Worm (Caenorhabditis elegans) whole organism, L2 larva: ENCODE data around the gene C55A6.10.
A peak's percentile ranks its signal among the peaks of the same experiment; 100 is the strongest.

Source experiments
- C34F6.9 ChIP-seq: fragments of 150-350 bp; optimal IDR thresholded peaks from 2 replicates; lab custom pipeline; 2014; ENCODE audit warnings: missing biosample characterization, missing genetic modification characterization
- F13H6.1 ChIP-seq: sonication (generic microtip); optimal IDR thresholded peaks from 2 replicates; lab custom pipeline; 2016; ENCODE audit warnings: missing genetic modification characterization, missing compliant biosample characterization
- R02D3.7 ChIP-seq: fragments of 150-350 bp; optimal IDR thresholded peaks from 2 replicates; lab custom pipeline; 2014; ENCODE audit warnings: missing biosample characterization, missing genetic modification characterization
- Y55F3AM.14 ChIP-seq: fragments of 200-800 bp; sonication (Bioruptor generic); optimal IDR thresholded peaks from 2 replicates; lab custom pipeline; 2018; ENCODE audit warnings: mild to moderate bottlenecking, missing genetic modification characterization, missing compliant biosample characterization
- alr-1 ChIP-seq: fragments of 150-350 bp; optimal IDR thresholded peaks from 2 replicates; lab custom pipeline; 2014; ENCODE audit warnings: missing biosample characterization, missing genetic modification characterization
- blmp-1 ChIP-seq: sonication (generic microtip); optimal IDR thresholded peaks from 2 replicates; lab custom pipeline; 2017; ENCODE audit warnings: missing genetic modification characterization, mild to moderate bottlenecking, missing compliant biosample characterization, antibody characterized with exemption, moderate library complexity; ENCODE audit not compliant: insufficient read depth
- ceh-82 ChIP-seq: fragments of 150-350 bp; optimal IDR thresholded peaks from 2 replicates; lab custom pipeline; 2014; ENCODE audit warnings: missing biosample characterization, missing genetic modification characterization
- crh-2 ChIP-seq: sonication (generic microtip); optimal IDR thresholded peaks from 2 replicates; lab custom pipeline; 2017; ENCODE audit warnings: missing biosample characterization, missing genetic modification characterization
- dmd-4 ChIP-seq: sonication (generic microtip); optimal IDR thresholded peaks from 2 replicates; lab custom pipeline; 2017; ENCODE audit warnings: missing biosample characterization, missing genetic modification characterization
- egl-27 ChIP-seq: sonication (generic microtip); optimal IDR thresholded peaks from 3 replicates; lab custom pipeline; 2017; ENCODE audit warnings: missing biosample characterization, missing genetic modification reagents, missing genetic modification characterization
- elt-1 ChIP-seq: fragments of 150-350 bp; optimal IDR thresholded peaks from 2 replicates; lab custom pipeline; 2014; ENCODE audit warnings: missing biosample characterization, missing genetic modification characterization
- fos-1 ChIP-seq: fragments of 150-350 bp; optimal IDR thresholded peaks from 2 replicates; lab custom pipeline; 2014; ENCODE audit warnings: missing biosample characterization, missing genetic modification characterization
- gmeb-1 ChIP-seq: fragments of 150-350 bp; optimal IDR thresholded peaks from 2 replicates; lab custom pipeline; 2014; ENCODE audit warnings: missing biosample characterization, missing genetic modification characterization
- lin-13 ChIP-seq: fragments of 150-350 bp; optimal IDR thresholded peaks from 2 replicates; lab custom pipeline; 2014; ENCODE audit warnings: missing biosample characterization, missing genetic modification reagents, missing genetic modification characterization
- lin-39 ChIP-seq: fragments of 150-350 bp; optimal IDR thresholded peaks from 2 replicates; lab custom pipeline; 2014; ENCODE audit warnings: missing biosample characterization, missing genetic modification reagents, missing genetic modification characterization
- lsy-2 ChIP-seq, 2 experiments: fragments of 150-350 bp in 1 of 2; sonication (generic microtip) in 1 of 2; optimal IDR thresholded peaks; 2 replicates each; lab custom pipeline; 2014 to 2017; ENCODE audit warnings: missing biosample characterization in 2 of 2, missing genetic modification characterization in 2 of 2
- mab-5 ChIP-seq: fragments of 150-350 bp; optimal IDR thresholded peaks from 2 replicates; lab custom pipeline; 2014; ENCODE audit warnings: missing biosample characterization, missing genetic modification characterization
- mdl-1 ChIP-seq, 2 experiments: fragments of 150-350 bp in 1 of 2; sonication (generic microtip) in 1 of 2; optimal IDR thresholded peaks; 2 replicates each; lab custom pipeline; 2017; ENCODE audit warnings: missing biosample characterization in 2 of 2, missing genetic modification characterization in 2 of 2
- nhr-10 ChIP-seq: sonication (generic microtip); optimal IDR thresholded peaks from 2 replicates; lab custom pipeline; 2017; ENCODE audit warnings: missing biosample characterization, missing genetic modification characterization
- nhr-12 ChIP-seq: fragments of 150-350 bp; optimal IDR thresholded peaks from 2 replicates; lab custom pipeline; 2014; ENCODE audit warnings: missing biosample characterization, missing genetic modification characterization
- nhr-129 ChIP-seq: fragments of 150-350 bp; optimal IDR thresholded peaks from 2 replicates; lab custom pipeline; 2014; ENCODE audit warnings: missing biosample characterization, missing genetic modification characterization
- nhr-21 ChIP-seq: fragments of 150-350 bp; optimal IDR thresholded peaks from 2 replicates; lab custom pipeline; 2014; ENCODE audit warnings: missing biosample characterization, missing genetic modification characterization
- nhr-237 ChIP-seq: fragments of 150-350 bp; optimal IDR thresholded peaks from 2 replicates; lab custom pipeline; 2014; ENCODE audit warnings: missing biosample characterization, missing genetic modification characterization
- nhr-25 ChIP-seq: fragments of 150-350 bp; sonication (generic microtip); optimal IDR thresholded peaks from 3 replicates; lab custom pipeline; 2014; ENCODE audit warnings: missing biosample characterization, missing genetic modification characterization
- nhr-6 ChIP-seq: fragments of 150-350 bp; optimal IDR thresholded peaks from 2 replicates; lab custom pipeline; 2014; ENCODE audit warnings: missing biosample characterization, missing genetic modification characterization
- skn-1 ChIP-seq: sonication (generic microtip); optimal IDR thresholded peaks from 2 replicates; lab custom pipeline; 2017; ENCODE audit warnings: missing biosample characterization, missing genetic modification characterization
- sma-3 ChIP-seq: sonication (generic microtip); optimal IDR thresholded peaks from 2 replicates; lab custom pipeline; 2016; ENCODE audit warnings: missing genetic modification reagents, missing genetic modification characterization, missing compliant biosample characterization
- sma-9 ChIP-seq, 2 experiments: fragments of 150-350 bp in 1 of 2; sonication (generic microtip) in 1 of 2; optimal IDR thresholded peaks; 2 replicates each; lab custom pipeline; 2014 to 2016; ENCODE audit warnings: missing genetic modification characterization in 2 of 2, mild to moderate bottlenecking in 1 of 2, missing biosample characterization in 1 of 2, missing compliant biosample characterization in 1 of 2, missing genetic modification reagents in 1 of 2, moderate library complexity in 1 of 2
- unc-39 ChIP-seq: fragments of 150-350 bp; optimal IDR thresholded peaks from 2 replicates; lab custom pipeline; 2014; ENCODE audit warnings: missing biosample characterization, missing genetic modification characterization
- unc-62 ChIP-seq: fragments of 150-350 bp; optimal IDR thresholded peaks from 2 replicates; lab custom pipeline; 2014; ENCODE audit warnings: missing biosample characterization, missing genetic modification reagents, missing genetic modification characterization
- zag-1 ChIP-seq: fragments of 150-350 bp; optimal IDR thresholded peaks from 2 replicates; lab custom pipeline; 2014; ENCODE audit warnings: missing biosample characterization, missing genetic modification characterization
- ztf-1 ChIP-seq: fragments of 200-800 bp; sonication (Bioruptor generic); conservative IDR thresholded peaks from 2 replicates; pipeline ENCODE4 v1.3.6; 2022; ENCODE audit warnings: missing genetic modification characterization, missing compliant biosample characterization
- ztf-4 ChIP-seq: fragments of 150-350 bp; optimal IDR thresholded peaks from 2 replicates; lab custom pipeline; 2014; ENCODE audit warnings: missing biosample characterization, missing genetic modification characterization

The C55A6.10 gene

ce11 chrV:11503081-11503751 lies 1.9 kb upstream of the C55A6.10 start, which contains the start of gene C55A6.12:
Gene C55A6.12 (minus strand): TSS chrV:11503131.
- TF ChIP-seq dmd-4 (tag; lab: Kevin White, UChicago) (no peak), mab-5 (tag; lab: Kevin White, UChicago) (no peak), ztf-4 (tag; lab: Kevin White, UChicago) (no peak), gmeb-1 (tag; lab: Kevin White, UChicago) (peak; percentile 10), crh-2 (tag; lab: Kevin White, UChicago) (no peak)

DNA sequence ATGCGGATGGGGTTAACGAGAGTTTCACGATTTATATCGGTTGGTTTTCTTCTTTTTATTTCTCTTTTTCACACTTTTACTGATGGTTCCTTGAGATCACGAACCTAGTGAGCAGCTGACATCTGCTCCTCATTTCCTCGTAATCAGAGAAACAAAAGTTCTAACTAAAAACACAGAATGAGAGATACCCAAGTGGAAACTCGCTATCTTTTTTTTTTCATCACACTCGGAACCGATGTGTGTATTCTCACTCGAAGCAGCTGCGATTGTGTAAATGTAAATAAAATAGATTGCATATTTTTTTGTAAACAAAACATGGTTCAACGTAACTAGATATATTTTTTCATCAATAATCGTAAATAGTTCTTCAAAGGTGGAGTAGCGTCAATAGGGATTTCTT lies 1.2 kb downstream of the C55A6.10 start:
- TF ChIP-seq sma-9 (GFP tag; optimal IDR thresholded peaks at IDR 0.05; lab: Kevin White, UChicago) = peak; percentile 52
- no peak for TF ChIP-seq sma-9 (tag; optimal IDR thresholded peaks at IDR 0.05; lab: Kevin White, UChicago)
- no peak for TF ChIP-seq skn-1 (tag; lab: Kevin White, UChicago)
- no peak for TF ChIP-seq mab-5 (tag; lab: Kevin White, UChicago)
- no peak for TF ChIP-seq nhr-25 (tag; lab: Kevin White, UChicago)
- TF ChIP-seq nhr-129 = peak; percentile 46
- TF ChIP-seq F13H6.1 = peak; percentile 80
- peak in 1 of 2 experiments; percentile 36 for TF ChIP-seq lsy-2 (tag; optimal IDR thresholded peaks at IDR 0.05; lab: Kevin White, UChicago)
- peak; percentile 44 for TF ChIP-seq C34F6.9 (tag; lab: Kevin White, UChicago)
- no peak for TF ChIP-seq zag-1 (tag; lab: Kevin White, UChicago)
- TF ChIP-seq blmp-1 (tag; lab: Kevin White, UChicago) = no peak
- TF ChIP-seq ceh-82 (tag; lab: Kevin White, UChicago) = no peak
- TF ChIP-seq unc-62 (GFP tag; lab: Kevin White, UChicago) = no peak

DNA sequence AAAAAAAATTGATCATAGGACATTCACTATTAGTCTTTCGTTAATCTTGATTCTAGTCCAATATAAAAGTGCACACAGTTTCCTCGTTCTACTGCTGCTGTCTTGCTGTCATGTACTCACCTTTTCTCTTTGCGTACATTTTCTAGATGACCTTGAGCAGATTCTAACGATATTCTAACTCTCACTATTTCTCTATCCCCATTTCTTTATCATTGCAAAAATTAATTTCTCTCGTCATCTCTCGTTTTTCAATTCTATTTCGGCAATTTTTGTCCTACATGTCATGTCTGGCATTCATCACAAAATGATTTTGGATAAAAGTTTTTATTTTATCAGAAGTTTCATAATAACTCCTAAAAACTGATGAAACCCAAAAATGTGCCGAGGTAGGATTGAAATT lies 3.6 kb downstream of the C55A6.10 start, which contains the start of gene ttll-5:
Gene ttll-5, plus strand, starts transcription at position 288 of the 400 bp plus-strand sequence.
- TF ChIP-seq sma-3 (GFP tag; lab: Kevin White, UChicago) (peak; percentile 12), nhr-21 (no peak), R02D3.7 (tag; lab: Kevin White, UChicago) (no peak), fos-1 (tag; lab: Kevin White, UChicago) (peak; percentile 35), ztf-4 (tag; lab: Kevin White, UChicago) (no peak), lsy-2 (tag; optimal IDR thresholded peaks at IDR 0.05; lab: Kevin White, UChicago) (no peak), nhr-129 (no peak), nhr-10 (tag; lab: Kevin White, UChicago) (no peak), egl-27 (no peak), alr-1 (tag; lab: Kevin White, UChicago) (no peak), nhr-25 (tag; lab: Kevin White, UChicago) (peak; percentile 66), sma-9 (GFP tag; optimal IDR thresholded peaks at IDR 0.05; lab: Kevin White, UChicago) (peak; percentile 87), sma-9 (tag; optimal IDR thresholded peaks at IDR 0.05; lab: Kevin White, UChicago) (no peak), blmp-1 (tag; lab: Kevin White, UChicago) (peak; percentile 70), nhr-6 (tag; lab: Kevin White, UChicago) (no peak), crh-2 (tag; lab: Kevin White, UChicago) (no peak), ceh-82 (tag; lab: Kevin White, UChicago) (no peak), mdl-1 (tag; optimal IDR thresholded peaks at IDR 0.05; lab: Kevin White, UChicago) (no peak)

ce11 chrV:11513432-11513831 lies 8.3 kb downstream of the C55A6.10 start, which contains the start of gene C55A6.3:
Gene C55A6.3 (minus strand): TSS chrV:11513532.
- TF ChIP-seq lin-13 (GFP tag; lab: Kevin White, UChicago) (no peak), nhr-10 (tag; lab: Kevin White, UChicago) (no peak), blmp-1 (tag; lab: Kevin White, UChicago) (no peak), nhr-25 (tag; lab: Kevin White, UChicago) (no peak), nhr-237 (no peak), mdl-1 (tag; optimal IDR thresholded peaks at IDR 0.05; lab: Kevin White, UChicago) (no peak), nhr-6 (tag; lab: Kevin White, UChicago) (no peak), lsy-2 (tag; optimal IDR thresholded peaks at IDR 0.05; lab: Kevin White, UChicago) (no peak), unc-39 (tag; lab: Kevin White, UChicago) (no peak), lin-39 (tag; lab: Kevin White, UChicago) (no peak), ceh-82 (tag; lab: Kevin White, UChicago) (no peak), elt-1 (no peak), nhr-12 (tag; lab: Kevin White, UChicago) (no peak), dmd-4 (tag; lab: Kevin White, UChicago) (no peak), Y55F3AM.14 (no peak), ztf-1 (no peak)
